Worm (Caenorhabditis elegans) whole organism, midembryonic: ENCODE data around the gene C07E3.4.

ENCODE experiments used
- T22C8.4 ChIP-seq: fragments of 200-800 bp; sonication (Bioruptor generic); IDR thresholded peaks from 2 replicates; pipeline ENCODE4 v1.3.6; 2022; ENCODE audit warnings: missing genetic modification characterization, missing compliant biosample characterization
- flt-1 ChIP-seq: fragments of 200-800 bp; sonication (Bioruptor generic); IDR thresholded peaks from 2 replicates; pipeline ENCODE4 v1.3.6; 2022; ENCODE audit warnings: missing genetic modification characterization, missing compliant biosample characterization
- klf-2 ChIP-seq: fragments of 200-800 bp; sonication (Bioruptor generic); conservative IDR thresholded peaks from 2 replicates; pipeline ENCODE4 v1.3.6; 2022; ENCODE audit warnings: missing genetic modification reagents, missing genetic modification characterization, missing compliant biosample characterization
- med-1 ChIP-seq: sonication (generic microtip); optimal IDR thresholded peaks from 2 replicates; lab custom pipeline; 2017; ENCODE audit warnings: missing genetic modification characterization, mild to moderate bottlenecking, missing compliant biosample characterization, antibody characterized with exemption, missing genetic modification reagents; ENCODE audit not compliant: insufficient read depth
- ref-1 ChIP-seq: fragments of 200-800 bp; sonication (Bioruptor generic); conservative IDR thresholded peaks from 2 replicates; pipeline ENCODE4 v1.3.6; 2022; ENCODE audit warnings: missing genetic modification reagents, missing genetic modification characterization, missing compliant biosample characterization
- ztf-23 ChIP-seq: fragments of 200-800 bp; sonication (Bioruptor generic); IDR thresholded peaks from 2 replicates; pipeline ENCODE4 v1.3.6; 2022; ENCODE audit warnings: missing genetic modification reagents, missing genetic modification characterization, missing compliant biosample characterization
- ztf-29 ChIP-seq: fragments of 200-800 bp; sonication (Bioruptor generic); IDR thresholded peaks from 2 replicates; pipeline ENCODE4 v1.3.6; 2022; ENCODE audit warnings: missing genetic modification reagents, missing genetic modification characterization, missing compliant biosample characterization

DNA sequence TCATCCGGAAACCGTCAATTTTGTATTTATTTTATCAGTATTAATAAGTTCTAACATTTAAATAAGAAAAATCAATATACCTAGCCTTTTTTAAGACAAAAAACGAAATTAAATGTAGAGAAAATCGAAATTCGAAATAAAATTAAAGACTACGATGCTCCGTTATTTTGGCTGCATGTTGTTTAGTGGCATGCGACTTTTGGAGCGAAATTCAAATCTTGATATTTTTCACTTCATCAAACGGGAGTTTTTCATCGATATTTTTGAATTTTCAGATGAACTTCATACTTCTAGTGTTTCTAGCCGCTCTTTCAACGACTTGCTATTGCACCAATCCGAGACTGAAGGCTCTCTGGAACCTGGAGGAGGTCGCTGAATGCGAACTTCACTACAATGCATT is 10.1 kb upstream of the C07E3.4 start, which contains the start of gene C07E3.9:
- TF ChIP-seq ztf-29 (GFP tag; lab: Robert Waterston, UW): no peak
- no peak for TF ChIP-seq med-1
- TF ChIP-seq ref-1 (GFP tag; lab: Robert Waterston, UW): no peak
- TF ChIP-seq T22C8.4 (GFP tag; lab: Robert Waterston, UW): no peak
- no peak for TF ChIP-seq ztf-23 (GFP tag; lab: Robert Waterston, UW)
- TF ChIP-seq klf-2: no peak
- no peak for TF ChIP-seq flt-1 (GFP tag; lab: Robert Waterston, UW)
